Fruit fly (Drosophila melanogaster) whole organism, embryonic: ENCODE results near the gene Vps37B.

ENCODE experiments used
- Awh ChIP-seq: fragments of 200-800 bp; sonication (Bioruptor generic); IDR thresholded peaks from 2 replicates; pipeline ENCODE4, ENCODE4 v1.3.6; 2022; ENCODE audit warnings: missing biosample characterization, missing genetic modification characterization
- CG10654 ChIP-seq: fragments of 200-800 bp; sonication (Bioruptor generic); optimal IDR thresholded peaks from 2 replicates; lab custom pipeline; 2016; ENCODE audit warnings: missing biosample characterization, missing genetic modification characterization
- CG10979 ChIP-seq: fragments of 200-800 bp; sonication (Bioruptor generic); optimal IDR thresholded peaks from 2 replicates; lab custom pipeline; 2018; ENCODE audit warnings: missing biosample characterization, mild to moderate bottlenecking, missing genetic modification characterization, moderate library complexity
- CG11093 ChIP-seq: fragments of 200-800 bp; sonication (Bioruptor generic); IDR thresholded peaks from 3 replicates; pipeline ENCODE4 v1.3.6; 2022; ENCODE audit warnings: missing biosample characterization, missing genetic modification characterization
- CG11723 ChIP-seq: fragments of 200-800 bp; sonication (Bioruptor generic); optimal IDR thresholded peaks from 2 replicates; lab custom pipeline; 2017; ENCODE audit warnings: missing biosample characterization, mild to moderate bottlenecking, missing genetic modification characterization
- CG12071 ChIP-seq: fragments of 200-800 bp; sonication (Bioruptor generic); optimal IDR thresholded peaks from 3 replicates; lab custom pipeline; 2018; ENCODE audit warnings: missing biosample characterization, mild to moderate bottlenecking, missing genetic modification characterization
- CG13624 ChIP-seq: fragments of 200-800 bp; sonication (Bioruptor generic); optimal IDR thresholded peaks from 2 replicates; lab custom pipeline; 2016; ENCODE audit warnings: missing biosample characterization, missing genetic modification characterization
- CG13894 ChIP-seq: fragments of 200-800 bp; sonication (Bioruptor generic); optimal IDR thresholded peaks from 3 replicates; lab custom pipeline; 2018; ENCODE audit warnings: missing biosample characterization, mild to moderate bottlenecking, missing genetic modification characterization, moderate library complexity
- CG1792 ChIP-seq: fragments of 200-800 bp; sonication (Bioruptor generic); optimal IDR thresholded peaks from 2 replicates; lab custom pipeline; 2016; ENCODE audit warnings: missing biosample characterization, missing genetic modification characterization
- CG18599 ChIP-seq: fragments of 200-800 bp; sonication (Bioruptor generic); optimal IDR thresholded peaks from 3 replicates; lab custom pipeline; 2017; ENCODE audit warnings: missing biosample characterization, missing genetic modification characterization, mild to moderate bottlenecking, moderate library complexity, missing genetic modification reagents
- CG2202 ChIP-seq: fragments of 200-800 bp; sonication (Bioruptor generic); optimal IDR thresholded peaks from 2 replicates; lab custom pipeline; 2018; ENCODE audit warnings: missing biosample characterization, mild to moderate bottlenecking, missing genetic modification characterization
- CG30431 ChIP-seq: fragments of 200-800 bp; sonication (Bioruptor generic); optimal IDR thresholded peaks from 2 replicates; lab custom pipeline; 2017; ENCODE audit warnings: missing biosample characterization, missing genetic modification characterization
- CG31365 ChIP-seq: fragments of 200-800 bp; sonication (Bioruptor generic); optimal IDR thresholded peaks from 2 replicates; lab custom pipeline; 2018; ENCODE audit warnings: missing biosample characterization, mild to moderate bottlenecking, missing genetic modification characterization
- CG3995 ChIP-seq: fragments of 200-800 bp; sonication (Bioruptor generic); optimal IDR thresholded peaks from 3 replicates; lab custom pipeline; 2016; ENCODE audit warnings: missing biosample characterization, missing genetic modification characterization
- CG6654 ChIP-seq: fragments of 200-800 bp; sonication (Bioruptor generic); optimal IDR thresholded peaks from 2 replicates; lab custom pipeline; 2017; ENCODE audit warnings: missing biosample characterization, mild to moderate bottlenecking, missing genetic modification characterization
- CG6765 ChIP-seq: fragments of 200-800 bp; sonication (Bioruptor generic); optimal IDR thresholded peaks from 3 replicates; lab custom pipeline; 2017; ENCODE audit warnings: missing biosample characterization, mild to moderate bottlenecking, missing genetic modification characterization
- CG7745 ChIP-seq: fragments of 200-800 bp; sonication (Bioruptor generic); optimal IDR thresholded peaks from 2 replicates; lab custom pipeline; 2018; ENCODE audit warnings: missing biosample characterization, mild to moderate bottlenecking, missing genetic modification characterization, moderate library complexity
- CG8478 ChIP-seq: fragments of >200 bp; optimal IDR thresholded peaks from 2 replicates; lab custom pipeline; 2018
- CG9727 ChIP-seq: fragments of 200-800 bp; sonication (Bioruptor generic); optimal IDR thresholded peaks from 3 replicates; lab custom pipeline; 2017; ENCODE audit warnings: missing biosample characterization, mild to moderate bottlenecking, missing genetic modification characterization
- CHES-1-like ChIP-seq: fragments of 200-800 bp; sonication (Bioruptor generic); optimal IDR thresholded peaks from 2 replicates; lab custom pipeline; 2016; ENCODE audit warnings: missing biosample characterization, missing genetic modification characterization
- CTCF ChIP-seq: fragments of 200-800 bp; sonication (Bioruptor generic); optimal IDR thresholded peaks from 2 replicates; lab custom pipeline; 2017; ENCODE audit warnings: missing biosample characterization, mild to moderate bottlenecking, missing genetic modification characterization, moderate library complexity
- Dip2 ChIP-seq: fragments of 200-800 bp; sonication (Bioruptor generic); IDR thresholded peaks from 2 replicates; pipeline ENCODE4 v1.3.6; 2022; ENCODE audit warnings: missing biosample characterization, missing genetic modification characterization
- Dll ChIP-seq: fragments of 200-800 bp; sonication (Bioruptor generic); IDR thresholded peaks from 4 replicates; pipeline ENCODE4 v1.3.6; 2022; ENCODE audit warnings: missing biosample characterization, missing genetic modification characterization; ENCODE audit not compliant: partially characterized antibody
- E2f1 ChIP-seq: fragments of 200-800 bp; sonication (Bioruptor generic); IDR thresholded peaks from 2 replicates; pipeline ENCODE4 v1.3.6; 2022; ENCODE audit warnings: missing biosample characterization, missing genetic modification characterization
- GATAe ChIP-seq: fragments of 200-800 bp; sonication (Bioruptor generic); conservative IDR thresholded peaks from 2 replicates; pipeline ENCODE4 v1.3.6; 2022; ENCODE audit warnings: missing biosample characterization, missing genetic modification characterization
- Lhr ChIP-seq: fragments of 200-800 bp; sonication (Bioruptor generic); optimal IDR thresholded peaks from 3 replicates; lab custom pipeline; 2017; ENCODE audit warnings: mild to moderate bottlenecking, missing biosample characterization, missing genetic modification reagents, missing genetic modification characterization
- Lim3 ChIP-seq: fragments of 200-800 bp; sonication (Bioruptor generic); IDR thresholded peaks from 2 replicates; pipeline ENCODE4 v1.3.6; 2022; ENCODE audit warnings: missing biosample characterization, missing genetic modification characterization
- Lpt ChIP-seq: fragments of >200 bp; optimal IDR thresholded peaks from 2 replicates; lab custom pipeline; 2018; ENCODE audit warnings: missing biosample characterization, missing genetic modification characterization
- MBD-R2 ChIP-seq: fragments of 200-800 bp; sonication (Bioruptor generic); IDR thresholded peaks from 2 replicates; pipeline ENCODE4 v1.3.6; 2022; ENCODE audit warnings: missing biosample characterization, missing genetic modification characterization
- Max ChIP-seq: fragments of 200-800 bp; sonication (Bioruptor generic); optimal IDR thresholded peaks from 2 replicates; lab custom pipeline; 2016; ENCODE audit warnings: missing biosample characterization, mild to moderate bottlenecking, missing genetic modification characterization
- Taf1 ChIP-seq: fragments of 200-800 bp; sonication (Bioruptor generic); IDR thresholded peaks from 2 replicates; pipeline ENCODE4 v1.3.6; 2022; ENCODE audit warnings: missing biosample characterization, missing genetic modification characterization
- Tbp ChIP-seq: fragments of >200 bp; optimal IDR thresholded peaks from 2 replicates; lab custom pipeline; 2018; ENCODE audit warnings: missing biosample characterization, missing genetic modification characterization
- abd-A ChIP-seq: fragments of 200-800 bp; sonication (Bioruptor generic); optimal IDR thresholded peaks from 3 replicates; lab custom pipeline; 2019; ENCODE audit warnings: missing biosample characterization, mild to moderate bottlenecking, missing genetic modification characterization, moderate library complexity
- crc ChIP-seq: fragments of 200-800 bp; sonication (Bioruptor generic); optimal IDR thresholded peaks from 2 replicates; lab custom pipeline; 2016; ENCODE audit warnings: missing biosample characterization, missing genetic modification characterization
- grau ChIP-seq: fragments of 200-800 bp; optimal IDR thresholded peaks from 3 replicates; lab custom pipeline; 2019; ENCODE audit warnings: missing biosample characterization, mild to moderate bottlenecking, missing genetic modification characterization, moderate library complexity
- h ChIP-seq: fragments of >200 bp; optimal IDR thresholded peaks from 2 replicates; lab custom pipeline; 2017
- insv ChIP-seq, 2 experiments: fragments of 200-800 bp; sonication (Bioruptor generic); optimal IDR thresholded peaks; 3 replicates each; lab custom pipeline; 2016 to 2018; ENCODE audit warnings: missing biosample characterization in 2 of 2, missing genetic modification characterization in 2 of 2
- kah ChIP-seq: fragments of 200-800 bp; sonication (Bioruptor generic); optimal IDR thresholded peaks from 2 replicates; lab custom pipeline; 2018; ENCODE audit warnings: missing biosample characterization, mild to moderate bottlenecking, missing genetic modification characterization
- klu ChIP-seq: fragments of 200-800 bp; sonication (Bioruptor generic); IDR thresholded peaks from 2 replicates; pipeline ENCODE4 v1.3.6; 2022; ENCODE audit warnings: missing biosample characterization, missing genetic modification characterization
- mirr ChIP-seq: fragments of 200-800 bp; sonication (Bioruptor generic); optimal IDR thresholded peaks from 3 replicates; lab custom pipeline; 2018; ENCODE audit warnings: missing biosample characterization, mild to moderate bottlenecking, missing genetic modification characterization
- odd ChIP-seq: fragments of 200-800 bp; sonication (Bioruptor generic); optimal IDR thresholded peaks from 2 replicates; lab custom pipeline; 2017; ENCODE audit warnings: missing biosample characterization, mild to moderate bottlenecking, missing genetic modification characterization
- pnt ChIP-seq: fragments of 200-800 bp; sonication (Bioruptor generic); optimal IDR thresholded peaks from 3 replicates; lab custom pipeline; 2016; ENCODE audit warnings: missing biosample characterization, missing genetic modification characterization
- pum ChIP-seq: fragments of 200-800 bp; sonication (Bioruptor generic); optimal IDR thresholded peaks from 2 replicates; lab custom pipeline; 2016; ENCODE audit warnings: missing biosample characterization, missing genetic modification characterization
- sc ChIP-seq, 3 experiments: fragments of >200 bp in 2 of 3; fragments of 200-800 bp in 1 of 3; sonication (Bioruptor generic) in 1 of 3; optimal IDR thresholded peaks; 2 replicates in 2 of 3; 3 replicates in 1 of 3; lab custom pipeline; 2017; ENCODE audit warnings: mild to moderate bottlenecking in 1 of 3, missing biosample characterization in 1 of 3, missing genetic modification characterization in 1 of 3, missing genetic modification reagents in 1 of 3
- stc ChIP-seq: fragments of 200-800 bp; sonication (Bioruptor generic); IDR thresholded peaks from 2 replicates; pipeline ENCODE4 v1.3.6; 2022; ENCODE audit warnings: missing biosample characterization, missing genetic modification characterization
- tap ChIP-seq: fragments of 200-800 bp; optimal IDR thresholded peaks from 3 replicates; lab custom pipeline; 2019; ENCODE audit warnings: missing biosample characterization, mild to moderate bottlenecking, missing genetic modification characterization, moderate library complexity
- twi ChIP-seq: fragments of 200-800 bp; optimal IDR thresholded peaks from 2 replicates; lab custom pipeline; 2019; ENCODE audit warnings: missing biosample characterization, mild to moderate bottlenecking, missing genetic modification characterization, moderate library complexity
- tx ChIP-seq: fragments of 200-800 bp; sonication (Bioruptor generic); optimal IDR thresholded peaks from 2 replicates; lab custom pipeline; 2016; ENCODE audit warnings: missing biosample characterization, missing genetic modification characterization
- unc-4 ChIP-seq: fragments of 200-800 bp; sonication (Bioruptor generic); IDR thresholded peaks from 2 replicates; pipeline ENCODE4 v1.3.6; 2022; ENCODE audit warnings: missing biosample characterization, missing genetic modification characterization; ENCODE audit not compliant: partially characterized antibody
- vvl ChIP-seq: fragments of 200-800 bp; sonication (Bioruptor generic); IDR thresholded peaks from 2 replicates; pipeline ENCODE4 v1.3.6; 2022; ENCODE audit warnings: missing biosample characterization, missing genetic modification characterization
- z ChIP-seq: fragments of 200-800 bp; sonication (Bioruptor generic); IDR thresholded peaks from 3 replicates; pipeline ENCODE4 v1.3.6; 2022; ENCODE audit warnings: missing biosample characterization, missing genetic modification characterization

Gene Vps37B

dm6 chr3R:5256462-5257146 is 30.6 kb downstream of the Vps37B start, which contains the start of the genes Enoph and Hph (continued):
- TF ChIP-seq CG18599 (GFP tag; lab: Kevin White, UChicago), result peak; percentile 72
- TF ChIP-seq Lim3 (GFP tag; lab: Robert Waterston, UW), result no peak
- TF ChIP-seq CG3995 (GFP tag; lab: Kevin White, UChicago), result peak; percentile 35
- peak; percentile 71 for TF ChIP-seq CG13624 (GFP tag; lab: Kevin White, UChicago)
- 0 out of 2 replicates have a peak, but pooled peaks have one; percentile 43 for TF ChIP-seq E2f1 (GFP tag; lab: Robert Waterston, UW)
- peak; percentile 34 for TF ChIP-seq pum (GFP tag; lab: Kevin White, UChicago)
- peak; percentile 7 for TF ChIP-seq Lhr (GFP tag; lab: Kevin White, UChicago)
- no peak for TF ChIP-seq CG7745 (tag; lab: Kevin White, UChicago)
- no peak for TF ChIP-seq sc (optimal IDR thresholded peaks at IDR 0.05; lab: Kevin White, UChicago)
- peak; percentile 14 for TF ChIP-seq sc (GFP tag; optimal IDR thresholded peaks at IDR 0.05; lab: Kevin White, UChicago)
- no peak for TF ChIP-seq odd (GFP tag; lab: Kevin White, UChicago)
- TF ChIP-seq CG1792 (GFP tag; lab: Kevin White, UChicago), result peak; percentile 42
- peak; percentile 46 for TF ChIP-seq CG10654 (GFP tag; lab: Kevin White, UChicago)
- no peak for TF ChIP-seq stc (GFP tag; lab: Robert Waterston, UW)
- peak; percentile 6 for TF ChIP-seq CTCF (GFP tag; lab: Kevin White, UChicago)
- TF ChIP-seq crc (GFP tag; lab: Kevin White, UChicago), result peak; percentile 25
- TF ChIP-seq CG8478 (lab: Kevin White, UChicago), result no peak
- TF ChIP-seq CG6654 (GFP tag; lab: Kevin White, UChicago), result peak; percentile 22
- peak; percentile 53 for TF ChIP-seq tap (tag; lab: Kevin White, UChicago)
- no peak for TF ChIP-seq CG6765 (GFP tag; lab: Kevin White, UChicago)
- TF ChIP-seq unc-4 (GFP tag; lab: Robert Waterston, UW), result peak; percentile 71; the same call in 1 of the 2 replicates
- no peak for TF ChIP-seq Lpt (GFP tag; lab: Kevin White, UChicago)
- peak; percentile 6 for TF ChIP-seq pnt
- TF ChIP-seq CG11723, result peak; percentile 39
- TF ChIP-seq Taf1 (GFP tag; lab: Robert Waterston, UW), result no peak
- peak; percentile 54; the same call in 1 of the 3 replicates for TF ChIP-seq CG11093 (GFP tag; lab: Robert Waterston, UW)
- TF ChIP-seq z (GFP tag; lab: Robert Waterston, UW), result no peak
- no peak for TF ChIP-seq CG2202 (tag; lab: Kevin White, UChicago)
- TF ChIP-seq tx, result peak; percentile 51
- TF ChIP-seq grau (tag; lab: Kevin White, UChicago), result peak; percentile 65
- peak; percentile 59 for TF ChIP-seq klu
- TF ChIP-seq h (lab: Kevin White, UChicago), result no peak
- peak; percentile 28; the same call in 1 of the 2 replicates for TF ChIP-seq MBD-R2
- TF ChIP-seq CG13894, result peak; percentile 52
- TF ChIP-seq CG10979, result peak; percentile 52
- TF ChIP-seq Dll (GFP tag; lab: Robert Waterston, UW), result peak; percentile 83
- TF ChIP-seq Awh (GFP tag; lab: Robert Waterston, UW), result 0 out of 2 replicates have a peak, but pooled peaks have one; percentile 29
- TF ChIP-seq abd-A (tag; lab: Kevin White, UChicago), result peak; percentile 54
- TF ChIP-seq Tbp (GFP tag; lab: Kevin White, UChicago), result no peak
- TF ChIP-seq CG30431 (GFP tag; lab: Kevin White, UChicago), result peak; percentile 28
- no peak for TF ChIP-seq GATAe (GFP tag; lab: Robert Waterston, UW)
- TF ChIP-seq kah (GFP tag; lab: Kevin White, UChicago), result no peak
- no peak for TF ChIP-seq CG31365 (tag; lab: Kevin White, UChicago)
- TF ChIP-seq Max (GFP tag; lab: Kevin White, UChicago), result peak; percentile 66
- no peak for TF ChIP-seq Dip2 (GFP tag; lab: Robert Waterston, UW)
- TF ChIP-seq CHES-1-like, result peak; percentile 68
- TF ChIP-seq insv (GFP tag; optimal IDR thresholded peaks at IDR 0.05; lab: Kevin White, UChicago), result peak in 1 of 2 experiments; percentile 30
- 0 out of 2 replicates have a peak, but pooled peaks have one; percentile 44 for TF ChIP-seq vvl (GFP tag; lab: Robert Waterston, UW)
- peak; percentile 67 for TF ChIP-seq CG9727 (GFP tag; lab: Kevin White, UChicago)
- no peak for TF ChIP-seq CG12071 (GFP tag; lab: Kevin White, UChicago)
- peak; percentile 45 for TF ChIP-seq twi (tag; lab: Kevin White, UChicago)
- no peak for TF ChIP-seq mirr (GFP tag; lab: Kevin White, UChicago)
